Fruit fly (Drosophila melanogaster) whole organism: ENCODE measurements around the gene CG43367.

Source experiments
- CG8478 ChIP-seq: fragments of >200 bp; optimal IDR thresholded peaks from 2 replicates; lab custom pipeline; 2018; ENCODE audit warnings: inconsistent platforms
- EcR ChIP-seq, 2 experiments: fragments of >200 bp; optimal IDR thresholded peaks; 2 replicates each; lab custom pipeline; 2017; ENCODE audit warnings: missing biosample characterization in 2 of 2, missing genetic modification characterization in 2 of 2, missing genetic modification reagents in 2 of 2
- pan ChIP-seq: fragments of >200 bp; optimal IDR thresholded peaks from 2 replicates; lab custom pipeline; 2017

- no peak for TF ChIP-seq CG8478 (lab: Kevin White, UChicago)
- TF ChIP-seq EcR (GFP tag; optimal IDR thresholded peaks at IDR 0.05; lab: Kevin White, UChicago) = no peak
- no peak for TF ChIP-seq pan (lab: Kevin White, UChicago)
Measured at dm6 chr3L:4263502-4263901, 69.7 kb downstream of the CG43367 start, which contains the start of gene CG1273.
